Fruit fly (Drosophila melanogaster) whole organism, embryonic: ENCODE measurements around the gene CG11596.

Source experiments
- B-H2 ChIP-seq: fragments of 200-800 bp; sonication (Bioruptor generic); optimal IDR thresholded peaks from 2 replicates; lab custom pipeline; 2018; ENCODE audit warnings: missing biosample characterization, mild to moderate bottlenecking, missing genetic modification characterization
- CG10274 ChIP-seq: fragments of 200-800 bp; sonication (Bioruptor generic); optimal IDR thresholded peaks from 3 replicates; lab custom pipeline; 2017; ENCODE audit warnings: missing biosample characterization, mild to moderate bottlenecking, missing genetic modification characterization
- CG10979 ChIP-seq: fragments of 200-800 bp; sonication (Bioruptor generic); optimal IDR thresholded peaks from 2 replicates; lab custom pipeline; 2018; ENCODE audit warnings: missing biosample characterization, mild to moderate bottlenecking, missing genetic modification characterization, moderate library complexity
- CG12744 ChIP-seq: fragments of 200-800 bp; sonication (Bioruptor generic); optimal IDR thresholded peaks from 2 replicates; lab custom pipeline; 2016; ENCODE audit warnings: missing biosample characterization, missing genetic modification characterization
- CG12942 ChIP-seq: fragments of 200-800 bp; sonication (Bioruptor generic); optimal IDR thresholded peaks from 3 replicates; lab custom pipeline; 2016; ENCODE audit warnings: missing biosample characterization, missing genetic modification characterization
- CG13287 ChIP-seq: fragments of 200-800 bp; sonication (Bioruptor generic); IDR thresholded peaks from 2 replicates; pipeline ENCODE4 v1.3.6; 2022; ENCODE audit warnings: missing biosample characterization, missing genetic modification characterization; ENCODE audit not compliant: partially characterized antibody
- CG13775 ChIP-seq: fragments of 200-800 bp; sonication (Bioruptor generic); optimal IDR thresholded peaks from 3 replicates; lab custom pipeline; 2017; ENCODE audit warnings: missing biosample characterization, mild to moderate bottlenecking, missing genetic modification characterization
- CG13894 ChIP-seq: fragments of 200-800 bp; sonication (Bioruptor generic); optimal IDR thresholded peaks from 3 replicates; lab custom pipeline; 2018; ENCODE audit warnings: missing biosample characterization, mild to moderate bottlenecking, missing genetic modification characterization, moderate library complexity
- CG14860 ChIP-seq: fragments of 200-800 bp; sonication (Bioruptor generic); IDR thresholded peaks from 3 replicates; pipeline ENCODE4 v1.3.6; 2022; ENCODE audit warnings: missing biosample characterization, missing genetic modification characterization; ENCODE audit not compliant: partially characterized antibody
- CG1792 ChIP-seq: fragments of 200-800 bp; sonication (Bioruptor generic); optimal IDR thresholded peaks from 2 replicates; lab custom pipeline; 2016; ENCODE audit warnings: missing biosample characterization, missing genetic modification characterization
- CG18262 ChIP-seq: fragments of 200-800 bp; optimal IDR thresholded peaks from 3 replicates; lab custom pipeline; 2019; ENCODE audit warnings: missing biosample characterization, mild to moderate bottlenecking, missing genetic modification characterization, moderate library complexity
- CG18476 ChIP-seq: fragments of 200-800 bp; sonication (Bioruptor generic); optimal IDR thresholded peaks from 2 replicates; lab custom pipeline; 2016; ENCODE audit warnings: missing biosample characterization, mild to moderate bottlenecking, missing genetic modification characterization
- CG18619 ChIP-seq: fragments of 200-800 bp; sonication (Bioruptor generic); optimal IDR thresholded peaks from 3 replicates; lab custom pipeline; 2017; ENCODE audit warnings: missing biosample characterization, mild to moderate bottlenecking, missing genetic modification characterization
- CG2678 ChIP-seq: fragments of 200-800 bp; sonication (Bioruptor generic); optimal IDR thresholded peaks from 3 replicates; lab custom pipeline; 2019; ENCODE audit warnings: missing biosample characterization, mild to moderate bottlenecking, missing genetic modification characterization, moderate library complexity
- CG3065 ChIP-seq: fragments of 200-800 bp; sonication (Bioruptor generic); optimal IDR thresholded peaks from 2 replicates; lab custom pipeline; 2016; ENCODE audit warnings: missing biosample characterization, missing genetic modification characterization
- CG33213 ChIP-seq: fragments of 200-800 bp; sonication (Bioruptor generic); optimal IDR thresholded peaks from 3 replicates; lab custom pipeline; 2016; ENCODE audit warnings: missing biosample characterization, missing genetic modification characterization
- CG3407 ChIP-seq: fragments of 200-800 bp; sonication (Bioruptor generic); optimal IDR thresholded peaks from 2 replicates; lab custom pipeline; 2018; ENCODE audit warnings: missing biosample characterization, mild to moderate bottlenecking, missing genetic modification characterization
- CG34224 ChIP-seq: fragments of 200-800 bp; sonication (Bioruptor generic); IDR thresholded peaks from 3 replicates; pipeline ENCODE4 v1.3.6; 2022; ENCODE audit warnings: missing biosample characterization, missing genetic modification characterization; ENCODE audit not compliant: partially characterized antibody
- CG6765 ChIP-seq: fragments of 200-800 bp; sonication (Bioruptor generic); optimal IDR thresholded peaks from 3 replicates; lab custom pipeline; 2017; ENCODE audit warnings: missing biosample characterization, mild to moderate bottlenecking, missing genetic modification characterization
- CG7372 ChIP-seq: fragments of 200-800 bp; sonication (Bioruptor generic); IDR thresholded peaks from 2 replicates; pipeline ENCODE4 v1.3.6; 2022; ENCODE audit warnings: missing biosample characterization, missing genetic modification characterization
- CG8359 ChIP-seq: fragments of 200-800 bp; sonication (Bioruptor generic); optimal IDR thresholded peaks from 2 replicates; lab custom pipeline; 2017; ENCODE audit warnings: missing biosample characterization, mild to moderate bottlenecking, missing genetic modification characterization, borderline replicate concordance
- CG8765 ChIP-seq: fragments of 200-800 bp; sonication (Bioruptor generic); IDR thresholded peaks from 2 replicates; pipeline ENCODE4 v1.3.6; 2022; ENCODE audit warnings: missing biosample characterization, missing genetic modification characterization
- CG9437 ChIP-seq: fragments of 200-800 bp; sonication (Bioruptor generic); optimal IDR thresholded peaks from 2 replicates; lab custom pipeline; 2018; ENCODE audit warnings: missing biosample characterization, mild to moderate bottlenecking, missing genetic modification characterization
- D19A ChIP-seq: fragments of 200-800 bp; optimal IDR thresholded peaks from 3 replicates; lab custom pipeline; 2019; ENCODE audit warnings: missing biosample characterization, mild to moderate bottlenecking, missing genetic modification characterization, moderate library complexity
- Dip3 ChIP-seq: fragments of 200-800 bp; sonication (Bioruptor generic); optimal IDR thresholded peaks from 3 replicates; lab custom pipeline; 2016; ENCODE audit warnings: missing biosample characterization, missing genetic modification characterization
- Ets97D ChIP-seq: fragments of 200-800 bp; sonication (Bioruptor generic); optimal IDR thresholded peaks from 3 replicates; lab custom pipeline; 2016; ENCODE audit warnings: missing biosample characterization, missing genetic modification characterization
- Fer2 ChIP-seq: fragments of 200-800 bp; sonication (Bioruptor generic); optimal IDR thresholded peaks from 2 replicates; lab custom pipeline; 2018; ENCODE audit warnings: missing biosample characterization, mild to moderate bottlenecking, missing genetic modification characterization, moderate library complexity
- HHEX ChIP-seq: fragments of 200-800 bp; sonication (Bioruptor generic); optimal IDR thresholded peaks from 3 replicates; lab custom pipeline; 2017; ENCODE audit warnings: missing biosample characterization, mild to moderate bottlenecking, missing genetic modification characterization, missing genetic modification reagents
- Hr3 ChIP-seq: fragments of 200-800 bp; sonication (Bioruptor generic); optimal IDR thresholded peaks from 3 replicates; lab custom pipeline; 2016; ENCODE audit warnings: missing biosample characterization, missing genetic modification characterization
- Hr39 ChIP-seq: fragments of >200 bp; optimal IDR thresholded peaks from 2 replicates; lab custom pipeline; 2017
- Six4 ChIP-seq: fragments of 200-800 bp; sonication (Bioruptor generic); optimal IDR thresholded peaks from 2 replicates; lab custom pipeline; 2016; ENCODE audit warnings: missing biosample characterization, missing genetic modification characterization
- crol ChIP-seq: fragments of 200-800 bp; sonication (Bioruptor generic); IDR thresholded peaks from 2 replicates; pipeline ENCODE4 v1.3.6; 2022; ENCODE audit warnings: missing biosample characterization, missing genetic modification characterization
- da ChIP-seq: fragments of 200-800 bp; sonication (Bioruptor generic); optimal IDR thresholded peaks from 2 replicates; lab custom pipeline; 2016; ENCODE audit warnings: missing biosample characterization, missing genetic modification characterization
- dan ChIP-seq: fragments of 200-800 bp; sonication (Bioruptor generic); IDR thresholded peaks from 2 replicates; pipeline ENCODE4 v1.3.6; 2022; ENCODE audit warnings: missing biosample characterization, missing genetic modification characterization
- disco-r ChIP-seq: fragments of 200-800 bp; sonication (Bioruptor generic); optimal IDR thresholded peaks from 2 replicates; lab custom pipeline; 2016; ENCODE audit warnings: missing biosample characterization, missing genetic modification characterization
- dpn ChIP-seq, 2 experiments: fragments of 200-800 bp; sonication (Bioruptor generic); optimal IDR thresholded peaks; 3 replicates each; lab custom pipeline; 2016; ENCODE audit warnings: missing biosample characterization in 2 of 2, missing genetic modification characterization in 2 of 2
- exex ChIP-seq: fragments of 200-800 bp; sonication (Bioruptor generic); optimal IDR thresholded peaks from 4 replicates; lab custom pipeline; 2018; ENCODE audit warnings: missing biosample characterization, mild to moderate bottlenecking, missing genetic modification characterization, moderate library complexity
- maf-S ChIP-seq: fragments of 200-800 bp; sonication (Bioruptor generic); optimal IDR thresholded peaks from 2 replicates; lab custom pipeline; 2016; ENCODE audit warnings: missing biosample characterization, missing genetic modification characterization
- mam ChIP-seq: fragments of 200-800 bp; sonication (Bioruptor generic); optimal IDR thresholded peaks from 3 replicates; lab custom pipeline; 2016; ENCODE audit warnings: missing biosample characterization, missing genetic modification characterization
- mirr ChIP-seq: fragments of 200-800 bp; sonication (Bioruptor generic); optimal IDR thresholded peaks from 3 replicates; lab custom pipeline; 2018; ENCODE audit warnings: missing biosample characterization, mild to moderate bottlenecking, missing genetic modification characterization
- rib ChIP-seq: fragments of 200-800 bp; sonication (Bioruptor generic); IDR thresholded peaks from 2 replicates; pipeline ENCODE4 v1.3.6; 2022; ENCODE audit warnings: missing biosample characterization, missing genetic modification characterization
- sim ChIP-seq: fragments of 200-800 bp; sonication (Bioruptor generic); IDR thresholded peaks from 2 replicates; pipeline ENCODE4 v1.3.6; 2022; ENCODE audit warnings: missing biosample characterization, missing genetic modification characterization
- slp2 ChIP-seq: fragments of 200-800 bp; sonication (Bioruptor generic); optimal IDR thresholded peaks from 2 replicates; lab custom pipeline; 2016; ENCODE audit warnings: missing biosample characterization, missing genetic modification characterization
- sna ChIP-seq: fragments of 200-800 bp; sonication (Bioruptor generic); IDR thresholded peaks from 2 replicates; pipeline ENCODE4 v1.3.6; 2022; ENCODE audit warnings: missing biosample characterization, missing genetic modification characterization; ENCODE audit not compliant: partially characterized antibody
- sug ChIP-seq: fragments of 200-800 bp; optimal IDR thresholded peaks from 2 replicates; lab custom pipeline; 2019; ENCODE audit warnings: missing biosample characterization, mild to moderate bottlenecking, missing genetic modification characterization, moderate library complexity
- vfl ChIP-seq: fragments of 200-800 bp; sonication (Bioruptor generic); optimal IDR thresholded peaks from 2 replicates; lab custom pipeline; 2016; ENCODE audit warnings: missing biosample characterization, missing genetic modification characterization

The CG11596 gene

dm6 chrX:1966779-1967520, 39.5 kb downstream of the CG11596 start (continued):
- TF ChIP-seq Six4 (GFP tag; lab: Kevin White, UChicago) (no peak), D19A (no peak), da (GFP tag; lab: Kevin White, UChicago) (no peak), CG14860 (no peak), sim (GFP tag; lab: Robert Waterston, UW) (no peak), CG13287 (GFP tag; lab: Robert Waterston, UW) (no peak)
- TF ChIP-seq, all 482 proteins: peak for 33

- TF ChIP-seq Dip3 (GFP tag; lab: Kevin White, UChicago) (no peak), CG13775 (no peak), CG13894 (tag; lab: Kevin White, UChicago) (no peak), CG9437 (GFP tag; lab: Kevin White, UChicago) (peak; percentile 77), CG8765 (GFP tag; lab: Robert Waterston, UW) (no peak), CG6765 (no peak), CG33213 (GFP tag; lab: Kevin White, UChicago) (no peak), CG3065 (GFP tag; lab: Kevin White, UChicago) (no peak), Ets97D (GFP tag; lab: Kevin White, UChicago) (no peak), CG10979 (peak; percentile 77), CG7372 (GFP tag; lab: Robert Waterston, UW) (peak; percentile 85), rib (GFP tag; lab: Robert Waterston, UW) (no peak)
- TF ChIP-seq, all 482 proteins: peak for 3
Measured at dm6 chrX:1968152-1968551, 40.7 kb downstream of the CG11596 start.

- TF ChIP-seq sna (GFP tag; lab: Robert Waterston, UW) (no peak), CG10274 (GFP tag; lab: Kevin White, UChicago) (no peak), exex (no peak), vfl (GFP tag; lab: Kevin White, UChicago) (no peak), HHEX (GFP tag; lab: Kevin White, UChicago) (peak; percentile 57), disco-r (GFP tag; lab: Kevin White, UChicago) (peak; percentile 6), CG34224 (GFP tag; lab: Robert Waterston, UW) (no peak), CG3407 (peak; percentile 40), CG12942 (GFP tag; lab: Kevin White, UChicago) (no peak), CG18619 (GFP tag; lab: Kevin White, UChicago) (peak; percentile 44), CG12744 (no peak), D19A (peak; percentile 62), CG18262 (tag; lab: Kevin White, UChicago) (peak; percentile 71), CG8359 (GFP tag; lab: Kevin White, UChicago) (peak; percentile 32), CG18476 (GFP tag; lab: Kevin White, UChicago) (no peak), Hr39 (lab: Kevin White, UChicago) (no peak), CG2678 (tag; lab: Kevin White, UChicago) (peak; percentile 78), Hr3 (GFP tag; lab: Kevin White, UChicago) (peak; percentile 46), mirr (GFP tag; lab: Kevin White, UChicago) (no peak), CG1792 (GFP tag; lab: Kevin White, UChicago) (no peak), slp2 (GFP tag; lab: Kevin White, UChicago) (peak; percentile 47), mam (no peak), dpn (GFP tag; optimal IDR thresholded peaks at IDR 0.05; lab: Kevin White, UChicago) (peak; percentile 28 to 65), CG14860 (no peak), crol (GFP tag; lab: Robert Waterston, UW) (peak; percentile 66), CG8765 (GFP tag; lab: Robert Waterston, UW) (no peak), B-H2 (GFP tag; lab: Kevin White, UChicago) (no peak), maf-S (no peak), sug (peak; percentile 32), Fer2 (tag; lab: Kevin White, UChicago) (no peak), dan (GFP tag; lab: Robert Waterston, UW) (no peak)
Measured at dm6 chrX:1968581-1969258, 41.2 kb downstream of the CG11596 start.
